Worm (Caenorhabditis elegans) whole organism, L2 larva: ENCODE data around the gene cox-10.

ENCODE experiments used
- C34F6.9 ChIP-seq: fragments of 150-350 bp; optimal IDR thresholded peaks from 2 replicates; lab custom pipeline; 2014; ENCODE audit warnings: missing biosample characterization, missing genetic modification characterization
- R02D3.7 ChIP-seq: fragments of 150-350 bp; optimal IDR thresholded peaks from 2 replicates; lab custom pipeline; 2014; ENCODE audit warnings: missing biosample characterization, missing genetic modification characterization
- nhr-77 ChIP-seq: fragments of 150-350 bp; optimal IDR thresholded peaks from 2 replicates; lab custom pipeline; 2014; ENCODE audit warnings: missing biosample characterization, missing genetic modification characterization
- skn-1 ChIP-seq: sonication (generic microtip); optimal IDR thresholded peaks from 2 replicates; lab custom pipeline; 2017; ENCODE audit warnings: missing biosample characterization, missing genetic modification characterization
- unc-55 ChIP-seq: fragments of 150-350 bp; sonication (generic microtip); optimal IDR thresholded peaks from 3 replicates; lab custom pipeline; 2014; ENCODE audit warnings: missing biosample characterization, missing genetic modification reagents, missing genetic modification characterization

DNA sequence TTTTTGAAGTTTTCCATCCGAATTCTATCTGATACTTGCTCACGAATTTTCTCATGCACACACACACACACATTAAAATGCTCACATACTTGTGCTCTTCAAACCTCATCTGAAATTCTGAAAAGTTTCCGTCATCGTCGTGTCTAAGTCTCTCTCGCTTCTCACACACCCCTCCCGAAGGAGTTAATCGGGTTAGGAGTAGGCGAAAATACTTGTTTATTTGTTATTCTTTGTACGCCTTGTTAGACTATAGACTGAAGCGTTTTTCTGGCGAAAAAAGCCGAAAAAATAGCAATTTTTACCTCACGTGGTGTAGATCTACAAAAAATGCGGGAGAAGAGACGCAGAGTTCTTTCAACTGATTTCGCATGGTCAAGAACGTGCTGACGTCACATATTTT is 11.2 kb downstream of the cox-10 start:
- TF ChIP-seq skn-1 (tag; lab: Kevin White, UChicago) (no peak), R02D3.7 (tag; lab: Kevin White, UChicago) (no peak), C34F6.9 (no peak), nhr-77 (tag; lab: Kevin White, UChicago) (no peak), unc-55 (peak; percentile 2)
